Fruit fly (Drosophila melanogaster): ENCODE measurements around the gene Osi24.

Osi24 gene

DNA sequence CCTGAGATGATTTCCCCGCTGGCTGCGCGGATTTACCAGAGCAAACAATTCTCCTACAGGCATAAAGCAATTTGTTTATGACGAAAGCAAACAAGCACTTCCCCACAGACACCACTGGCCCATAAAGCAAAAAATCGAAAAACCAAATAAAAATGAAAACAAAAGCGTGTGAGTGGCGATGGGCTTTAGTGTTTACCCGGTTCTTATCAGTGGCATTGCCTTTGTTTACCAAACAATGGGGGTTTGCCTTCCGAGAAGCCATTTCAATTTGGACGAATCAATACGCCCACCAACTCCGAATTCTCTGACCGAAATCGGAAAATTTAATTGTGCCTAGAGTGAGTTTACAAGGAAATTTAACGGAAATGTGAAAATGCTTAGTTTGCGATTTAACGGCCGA lies 16.1 kb upstream of the Osi24 start (continued):
- TF ChIP-seq CG1233 (GFP tag; optimal IDR thresholded peaks at IDR 0.05) (peak; percentile 55), CG15601 (tag; optimal IDR thresholded peaks at IDR 0.05) (peak; percentile 5), CG11560 (tag; IDR thresholded peaks at IDR 0.05) (no peak), CG4707 (GFP tag; optimal IDR thresholded peaks at IDR 0.05) (peak; percentile 28), sug (tag; optimal IDR thresholded peaks at IDR 0.05) (peak; percentile 38), CG17328 (GFP tag; IDR thresholded peaks at IDR 0.05) (0 out of 2 replicates have a peak, but pooled peaks have one; percentile 37), kni (GFP tag; optimal IDR thresholded peaks at IDR 0.05) (peak; percentile 1), CG12071 (GFP tag; optimal IDR thresholded peaks at IDR 0.05) (peak; percentile 42), dmrt99B (tag; optimal IDR thresholded peaks at IDR 0.05) (peak; percentile 10), Hmr (GFP tag; optimal IDR thresholded peaks at IDR 0.05) (peak; percentile 44), tx (GFP tag; optimal IDR thresholded peaks at IDR 0.05) (no peak), CG15514 (GFP tag; optimal IDR thresholded peaks at IDR 0.05) (peak; percentile 26), chm (GFP tag; IDR thresholded peaks at IDR 0.05) (peak; percentile 19; the same call in 1 of the 2 replicates), ci (GFP tag; IDR thresholded peaks at IDR 0.05) (peak; percentile 61; the same call in 1 of the 3 replicates), lab (GFP tag; optimal IDR thresholded peaks at IDR 0.05) (peak; percentile 74), kah (GFP tag; optimal IDR thresholded peaks at IDR 0.05) (peak; percentile 4), Fer3 (tag; optimal IDR thresholded peaks at IDR 0.05) (peak; percentile 15), inv (GFP tag; IDR thresholded peaks at IDR 0.05; ENCODE audit: partially characterized antibody) (no peak), org-1 (GFP tag; optimal IDR thresholded peaks at IDR 0.05) (peak; percentile 42), CG9876 (GFP tag; optimal IDR thresholded peaks at IDR 0.05) (no peak), BtbVII (GFP tag; optimal IDR thresholded peaks at IDR 0.05) (peak; percentile 40), CG11456 (GFP tag; IDR thresholded peaks at IDR 0.05) (0 out of 3 replicates have a peak, but pooled peaks have one; percentile 46), sc (optimal IDR thresholded peaks at IDR 0.05) (no peak), sc (GFP tag; optimal IDR thresholded peaks at IDR 0.05) (peak; percentile 21), HHEX (GFP tag; optimal IDR thresholded peaks at IDR 0.05) (peak; percentile 21), CG11695 (GFP tag; IDR thresholded peaks at IDR 0.05) (peak; percentile 41; the same call in 1 of the 3 replicates), Meics (GFP tag; optimal IDR thresholded peaks at IDR 0.05) (peak; percentile 31), CG6813 (GFP tag; optimal IDR thresholded peaks at IDR 0.05) (peak; percentile 41), CG1529 (GFP tag; optimal IDR thresholded peaks at IDR 0.05) (no peak), otp (GFP tag; IDR thresholded peaks at IDR 0.05) (0 out of 3 replicates have a peak, but pooled peaks have one; percentile 36), toy (GFP tag; IDR thresholded peaks at IDR 0.05) (no peak), Scr (GFP tag; IDR thresholded peaks at IDR 0.05; ENCODE audit: partially characterized antibody) (no peak), sob (GFP tag; IDR thresholded peaks at IDR 0.05) (peak; percentile 42; the same call in 1 of the 2 replicates), wek (GFP tag; optimal IDR thresholded peaks at IDR 0.05) (peak; percentile 42), CG10209 (GFP tag; optimal IDR thresholded peaks at IDR 0.05) (peak; percentile 26), CG11723 (GFP tag; optimal IDR thresholded peaks at IDR 0.05) (no peak), Sox102F (GFP tag; optimal IDR thresholded peaks at IDR 0.05) (peak; percentile 43), hth (optimal IDR thresholded peaks at IDR 0.05) (no peak), gem (tag; optimal IDR thresholded peaks at IDR 0.05) (peak; percentile 47), Asciz (GFP tag; optimal IDR thresholded peaks at IDR 0.05) (peak; percentile 45), fru (optimal IDR thresholded peaks at IDR 0.05) (no peak), CG17385 (GFP tag; optimal IDR thresholded peaks at IDR 0.05) (peak; percentile 12), CoRest (tag; optimal IDR thresholded peaks at IDR 0.05) (peak; percentile 11), CG2202 (tag; optimal IDR thresholded peaks at IDR 0.05) (peak; percentile 13), CG34224 (GFP tag; IDR thresholded peaks at IDR 0.05; ENCODE audit: partially characterized antibody) (no peak), CG3281 (GFP tag; optimal IDR thresholded peaks at IDR 0.05) (peak; percentile 44), ab (GFP tag; optimal IDR thresholded peaks at IDR 0.05) (no peak), CG15011 (GFP tag; optimal IDR thresholded peaks at IDR 0.05) (no peak), onecut (GFP tag; IDR thresholded peaks at IDR 0.05) (peak; percentile 50), CG3407 (GFP tag; optimal IDR thresholded peaks at IDR 0.05) (peak; percentile 52)
